Fruit fly (Drosophila melanogaster): Measurements from ENCODE around the gene mrt.

mrt gene

dm6 chr3R:27281022-27281810, 1.2 kb downstream of the mrt start (continued):
- TF ChIP-seq crol (GFP tag; IDR thresholded peaks at IDR 0.05) (peak; percentile 99), CG34224 (GFP tag; IDR thresholded peaks at IDR 0.05; ENCODE audit: partially characterized antibody) (no peak), CG9876 (GFP tag; optimal IDR thresholded peaks at IDR 0.05) (peak; percentile 90), trh (GFP tag; optimal IDR thresholded peaks at IDR 0.05) (peak; percentile 81), CG16863 (GFP tag; optimal IDR thresholded peaks at IDR 0.05) (peak; percentile 94), CG12155 (GFP tag; optimal IDR thresholded peaks at IDR 0.05) (peak; percentile 98), HHEX (GFP tag; optimal IDR thresholded peaks at IDR 0.05) (peak; percentile 96), shn (GFP tag; optimal IDR thresholded peaks at IDR 0.05) (peak; percentile 96), CG14965 (GFP tag; optimal IDR thresholded peaks at IDR 0.05; ENCODE audit: borderline replicate concordance) (peak; percentile 68), CG9727 (GFP tag; optimal IDR thresholded peaks at IDR 0.05) (peak; percentile 95), CG32772 (GFP tag; IDR thresholded peaks at IDR 0.05) (peak; percentile 97), Fer2 (tag; optimal IDR thresholded peaks at IDR 0.05) (peak; percentile 72), C15 (GFP tag; IDR thresholded peaks at IDR 0.05) (peak; percentile 93), HLHmδ (GFP tag; optimal IDR thresholded peaks at IDR 0.05) (peak; percentile 8), CG6765 (GFP tag; optimal IDR thresholded peaks at IDR 0.05) (peak; percentile 90), zen2 (GFP tag; IDR thresholded peaks at IDR 0.05; ENCODE audit: partially characterized antibody) (0 out of 3 replicates have a peak, but pooled peaks have one; percentile 17), CG7357 (GFP tag; IDR thresholded peaks at IDR 0.05) (peak; percentile 90), sima (GFP tag; optimal IDR thresholded peaks at IDR 0.05) (peak; percentile 64), vvl (GFP tag; IDR thresholded peaks at IDR 0.05) (peak; percentile 99), D (optimal IDR thresholded peaks at IDR 0.05) (no peak), D (GFP tag; optimal IDR thresholded peaks at IDR 0.05) (peak; percentile 88), dysf (GFP tag; IDR thresholded peaks at IDR 0.05) (peak; percentile 97), CG10366 (GFP tag; IDR thresholded peaks at IDR 0.05) (peak; percentile 97), onecut (GFP tag; IDR thresholded peaks at IDR 0.05) (peak; percentile 93), esg (GFP tag; conservative IDR thresholded peaks at IDR 0.05) (peak; percentile 96), aop (GFP tag; IDR thresholded peaks at IDR 0.05) (peak; percentile 91), HmgZ (tag; optimal IDR thresholded peaks at IDR 0.05) (peak; percentile 98), tap (tag; optimal IDR thresholded peaks at IDR 0.05) (peak; percentile 86), CG5245 (GFP tag; optimal IDR thresholded peaks at IDR 0.05) (peak; percentile 92), Dll (GFP tag; IDR thresholded peaks at IDR 0.05; ENCODE audit: partially characterized antibody) (peak; percentile 29; the same call in 1 of the 4 replicates), CG6689 (GFP tag; IDR thresholded peaks at IDR 0.05) (peak; percentile 97), CG11398 (GFP tag; optimal IDR thresholded peaks at IDR 0.05) (peak; percentile 92), fd96Cb (tag; optimal IDR thresholded peaks at IDR 0.05) (peak; percentile 95), eve (GFP tag; optimal IDR thresholded peaks at IDR 0.05) (no peak), nerfin-2 (GFP tag; IDR thresholded peaks at IDR 0.05; ENCODE audit: partially characterized antibody) (peak; percentile 62), Hmx (GFP tag; optimal IDR thresholded peaks at IDR 0.05) (peak; percentile 62), CG11723 (GFP tag; optimal IDR thresholded peaks at IDR 0.05) (peak; percentile 92), ab (GFP tag; optimal IDR thresholded peaks at IDR 0.05) (peak; percentile 65), Hsf (GFP tag; optimal IDR thresholded peaks at IDR 0.05) (peak; percentile 96), ewg (GFP tag; optimal IDR thresholded peaks at IDR 0.05) (peak; percentile 92), al (GFP tag; IDR thresholded peaks at IDR 0.05) (peak; percentile 94), Sox100B (GFP tag; optimal IDR thresholded peaks at IDR 0.05) (peak; percentile 84), jing (GFP tag; optimal IDR thresholded peaks at IDR 0.05) (peak; percentile 95), dm (GFP tag; optimal IDR thresholded peaks at IDR 0.05) (peak; percentile 88), sisA (GFP tag; IDR thresholded peaks at IDR 0.05) (peak; percentile 97), Six4 (GFP tag; optimal IDR thresholded peaks at IDR 0.05) (peak; percentile 92), CG17802 (tag; optimal IDR thresholded peaks at IDR 0.05) (peak; percentile 78), tna (GFP tag; IDR thresholded peaks at IDR 0.05; ENCODE audit: partially characterized antibody) (peak; percentile 63; the same call in 1 of the 2 replicates), E2f1 (GFP tag; IDR thresholded peaks at IDR 0.05) (peak; percentile 96)
